Fruit fly (Drosophila melanogaster): ENCODE results near the gene Ctu2.

dm6 chr2L:19528308-19528707 lies 35.3 kb upstream of the Ctu2 start:
- TF ChIP-seq cnc (optimal IDR thresholded peaks at IDR 0.05) (no peak), CG7045 (GFP tag; optimal IDR thresholded peaks at IDR 0.05) (peak; percentile 99), CG14711 (tag; optimal IDR thresholded peaks at IDR 0.05) (peak; percentile 98), pad (GFP tag; optimal IDR thresholded peaks at IDR 0.05) (peak; percentile 95), CG33017 (tag; optimal IDR thresholded peaks at IDR 0.05) (peak; percentile 100), Mnt (GFP tag; optimal IDR thresholded peaks at IDR 0.05) (peak; percentile 92), CG7101 (tag; optimal IDR thresholded peaks at IDR 0.05) (peak; percentile 99), CG11617 (GFP tag; optimal IDR thresholded peaks at IDR 0.05) (peak; percentile 99), CG12768 (GFP tag; optimal IDR thresholded peaks at IDR 0.05) (peak; percentile 99), cic (GFP tag; optimal IDR thresholded peaks at IDR 0.05) (peak; percentile 97)

Data from whole organism, adult.